Worm (Caenorhabditis elegans) whole organism, young adult: Measurements from ENCODE around the gene lin-33.

Experiments
- B0261.1 ChIP-seq: sonication (generic microtip); optimal IDR thresholded peaks from 2 replicates; lab custom pipeline; 2016; ENCODE audit warnings: mild to moderate bottlenecking, missing genetic modification characterization, moderate library complexity, missing compliant biosample characterization
- B0336.3 ChIP-seq: fragments of 200-800 bp; sonication (Bioruptor generic); IDR thresholded peaks from 2 replicates; pipeline ENCODE4 v1.3.6; 2022; ENCODE audit warnings: missing genetic modification characterization, missing compliant biosample characterization
- F10E7.11 ChIP-seq: sonication (generic microtip); optimal IDR thresholded peaks from 2 replicates; lab custom pipeline; 2017; ENCODE audit warnings: mild to moderate bottlenecking, missing genetic modification characterization, moderate library complexity, missing compliant biosample characterization
- F22D6.2 ChIP-seq: sonication (generic microtip); optimal IDR thresholded peaks from 2 replicates; lab custom pipeline; 2016; ENCODE audit warnings: mild to moderate bottlenecking, missing genetic modification characterization, missing compliant biosample characterization
- F23B12.7 ChIP-seq: sonication (generic microtip); optimal IDR thresholded peaks from 2 replicates; lab custom pipeline; 2017; ENCODE audit warnings: missing genetic modification characterization, mild to moderate bottlenecking, missing compliant biosample characterization, antibody characterized with exemption, moderate library complexity; ENCODE audit not compliant: insufficient read depth
- F33H1.4 ChIP-seq: fragments of 200-800 bp; sonication (Bioruptor generic); IDR thresholded peaks from 2 replicates; pipeline ENCODE4 v1.3.6; 2022; ENCODE audit warnings: missing genetic modification reagents, missing genetic modification characterization, missing compliant biosample characterization
- F39B2.1 ChIP-seq: fragments of 200-800 bp; sonication (Bioruptor generic); IDR thresholded peaks from 2 replicates; pipeline ENCODE4 v1.3.6; 2022; ENCODE audit warnings: missing genetic modification reagents, missing genetic modification characterization, missing compliant biosample characterization
- F57C9.4 ChIP-seq: sonication (generic microtip); optimal IDR thresholded peaks from 2 replicates; lab custom pipeline; 2017; ENCODE audit warnings: mild to moderate bottlenecking, missing genetic modification characterization, missing compliant biosample characterization
- K12H6.12 ChIP-seq: fragments of 200-800 bp; sonication (Bioruptor generic); optimal IDR thresholded peaks from 2 replicates; lab custom pipeline; 2018; ENCODE audit warnings: mild to moderate bottlenecking, missing genetic modification characterization, missing compliant biosample characterization
- Y53F4B.3 ChIP-seq: fragments of 200-800 bp; sonication (Bioruptor generic); IDR thresholded peaks from 2 replicates; pipeline ENCODE4 v1.3.6; 2022; ENCODE audit warnings: missing genetic modification reagents, missing genetic modification characterization, missing compliant biosample characterization
- Y67H2A.10 ChIP-seq: fragments of 200-800 bp; sonication (Bioruptor generic); conservative IDR thresholded peaks from 2 replicates; pipeline ENCODE4 v1.3.6; 2022; ENCODE audit warnings: missing genetic modification reagents, missing genetic modification characterization, missing compliant biosample characterization
- aptf-2 ChIP-seq: fragments of 200-800 bp; sonication (Bioruptor generic); conservative IDR thresholded peaks from 2 replicates; pipeline ENCODE4 v1.3.6; 2022; ENCODE audit warnings: missing genetic modification reagents, missing genetic modification characterization, missing compliant biosample characterization
- aptf-3 ChIP-seq: fragments of 200-800 bp; sonication (Bioruptor generic); IDR thresholded peaks from 2 replicates; pipeline ENCODE4 v1.3.6; 2022; ENCODE audit warnings: missing genetic modification characterization, missing compliant biosample characterization
- atf-7 ChIP-seq: sonication (generic microtip); optimal IDR thresholded peaks from 2 replicates; lab custom pipeline; 2017; ENCODE audit warnings: mild to moderate bottlenecking, missing genetic modification characterization, missing compliant biosample characterization
- attf-5 ChIP-seq: fragments of 200-800 bp; sonication (Bioruptor generic); optimal IDR thresholded peaks from 2 replicates; lab custom pipeline; 2018; ENCODE audit warnings: mild to moderate bottlenecking, missing genetic modification characterization, missing compliant biosample characterization
- bed-2 ChIP-seq: fragments of 200-800 bp; sonication (Bioruptor generic); IDR thresholded peaks from 2 replicates; pipeline ENCODE4 v1.3.6; 2022; ENCODE audit warnings: missing genetic modification reagents, missing genetic modification characterization, missing compliant biosample characterization
- ccch-3 ChIP-seq: fragments of 200-800 bp; sonication (Bioruptor generic); optimal IDR thresholded peaks from 2 replicates; lab custom pipeline; 2018; ENCODE audit warnings: mild to moderate bottlenecking, missing genetic modification characterization, missing compliant biosample characterization
- ceh-100 ChIP-seq: fragments of 200-800 bp; sonication (Bioruptor generic); IDR thresholded peaks from 2 replicates; pipeline ENCODE4 v1.3.6; 2022; ENCODE audit warnings: missing genetic modification reagents, missing genetic modification characterization, missing compliant biosample characterization
- ceh-58 ChIP-seq: fragments of 200-800 bp; sonication (Bioruptor generic); IDR thresholded peaks from 2 replicates; pipeline ENCODE4 v1.3.6; 2022; ENCODE audit warnings: missing genetic modification characterization, missing compliant biosample characterization
- ceh-79 ChIP-seq: sonication (generic microtip); optimal IDR thresholded peaks from 2 replicates; lab custom pipeline; 2017; ENCODE audit warnings: mild to moderate bottlenecking, missing genetic modification characterization, missing compliant biosample characterization
- ceh-91 ChIP-seq: fragments of 200-800 bp; sonication (Bioruptor generic); IDR thresholded peaks from 2 replicates; pipeline ENCODE4 v1.3.6; 2022; ENCODE audit warnings: missing genetic modification reagents, missing genetic modification characterization, missing compliant biosample characterization
- dox-1 ChIP-seq: fragments of 200-800 bp; sonication (Bioruptor generic); IDR thresholded peaks from 2 replicates; pipeline ENCODE4 v1.3.6; 2022; ENCODE audit warnings: missing genetic modification reagents, missing genetic modification characterization, missing compliant biosample characterization
- ekl-4 ChIP-seq: fragments of 200-800 bp; sonication (Bioruptor generic); IDR thresholded peaks from 2 replicates; pipeline ENCODE4 v1.3.6; 2022; ENCODE audit warnings: missing genetic modification reagents, missing genetic modification characterization, missing compliant biosample characterization
- hlh-26 ChIP-seq: fragments of 200-800 bp; sonication (Bioruptor generic); conservative IDR thresholded peaks from 2 replicates; pipeline ENCODE4 v1.3.6; 2022; ENCODE audit warnings: missing genetic modification reagents, missing genetic modification characterization, missing compliant biosample characterization
- hmg-20 ChIP-seq: fragments of 200-800 bp; sonication (Bioruptor generic); IDR thresholded peaks from 2 replicates; pipeline ENCODE4 v1.3.6; 2022; ENCODE audit warnings: missing genetic modification reagents, missing genetic modification characterization, missing compliant biosample characterization
- hrde-1 ChIP-seq: sonication (generic microtip); optimal IDR thresholded peaks from 2 replicates; lab custom pipeline; 2016; ENCODE audit warnings: missing genetic modification characterization, mild to moderate bottlenecking, missing compliant biosample characterization, moderate library complexity, missing genotype, missing genetic modification reagents, borderline replicate concordance
- let-526 ChIP-seq: fragments of 200-800 bp; sonication (Bioruptor generic); IDR thresholded peaks from 2 replicates; pipeline ENCODE4 v1.3.6; 2022; ENCODE audit warnings: missing genetic modification reagents, missing genetic modification characterization, missing compliant biosample characterization
- madf-10 ChIP-seq: sonication (generic microtip); optimal IDR thresholded peaks from 2 replicates; lab custom pipeline; 2016; ENCODE audit warnings: mild to moderate bottlenecking, missing genetic modification characterization, missing compliant biosample characterization
- madf-3 ChIP-seq: fragments of 200-800 bp; sonication (Bioruptor generic); IDR thresholded peaks from 2 replicates; pipeline ENCODE4 v1.3.6; 2022; ENCODE audit warnings: missing genetic modification reagents, missing genetic modification characterization, missing compliant biosample characterization
- madf-8 ChIP-seq: fragments of 200-800 bp; sonication (Bioruptor generic); conservative IDR thresholded peaks from 2 replicates; pipeline ENCODE4 v1.3.6; 2022; ENCODE audit warnings: missing genetic modification reagents, missing genetic modification characterization, missing compliant biosample characterization
- mel-28 ChIP-seq: sonication (generic microtip); optimal IDR thresholded peaks from 2 replicates; lab custom pipeline; 2016; ENCODE audit warnings: borderline replicate concordance, mild to moderate bottlenecking, missing genetic modification characterization, missing compliant biosample characterization
- mes-4 ChIP-seq: sonication (generic microtip); optimal IDR thresholded peaks from 2 replicates; lab custom pipeline; 2016; ENCODE audit warnings: missing genotype, missing genetic modification characterization, missing compliant biosample characterization
- nhr-120 ChIP-seq: fragments of 200-800 bp; sonication (Bioruptor generic); IDR thresholded peaks from 2 replicates; pipeline ENCODE4 v1.3.6; 2022; ENCODE audit warnings: missing genetic modification characterization, missing compliant biosample characterization
- nhr-80 ChIP-seq: sonication (generic microtip); optimal IDR thresholded peaks from 2 replicates; lab custom pipeline; 2016; ENCODE audit warnings: missing genetic modification characterization, missing compliant biosample characterization
- nhr-90 ChIP-seq: sonication (generic microtip); optimal IDR thresholded peaks from 2 replicates; lab custom pipeline; 2016; ENCODE audit warnings: missing genotype, mild to moderate bottlenecking, missing genetic modification characterization, missing compliant biosample characterization
- pha-4 ChIP-seq: fragments of 150-350 bp; sonication (generic microtip); optimal IDR thresholded peaks from 2 replicates; lab custom pipeline; 2014; ENCODE audit warnings: missing biosample characterization, missing genetic modification reagents, missing genetic modification characterization
- rpc-1 ChIP-seq, 2 experiments: fragments of 150-350 bp in 1 of 2; sonication (generic microtip) in 1 of 2; optimal IDR thresholded peaks; 2 replicates each; lab custom pipeline; 2014 to 2018; ENCODE audit warnings: missing biosample characterization in 1 of 2, missing genetic modification characterization in 1 of 2, missing genetic modification reagents in 1 of 2, missing genotype in 1 of 2
- sdz-38 ChIP-seq: sonication (generic microtip); optimal IDR thresholded peaks from 2 replicates; lab custom pipeline; 2016; ENCODE audit warnings: missing genotype, missing genetic modification characterization, missing compliant biosample characterization
- snpc-4 ChIP-seq, 5 experiments: fragments of 150-350 bp in 1 of 5; sonication (generic microtip) in 4 of 5; optimal IDR thresholded peaks; 2 replicates each; lab custom pipeline; 2014 to 2018; ENCODE audit warnings: missing genetic modification characterization in 5 of 5, missing biosample characterization in 3 of 5, antibody characterized with exemption in 2 of 5, mild to moderate bottlenecking in 2 of 5, missing compliant biosample characterization in 2 of 5, missing genotype in 2 of 5, moderate library complexity in 2 of 5, missing genetic modification reagents in 1 of 5
- sptf-2 ChIP-seq: fragments of 200-800 bp; sonication (Bioruptor generic); optimal IDR thresholded peaks from 2 replicates; lab custom pipeline; 2018; ENCODE audit warnings: mild to moderate bottlenecking, missing genetic modification characterization, missing compliant biosample characterization
- ztf-25 ChIP-seq: fragments of 200-800 bp; sonication (Bioruptor generic); IDR thresholded peaks from 2 replicates; pipeline ENCODE4 v1.3.6; 2022; ENCODE audit warnings: missing genetic modification reagents, missing genetic modification characterization, missing compliant biosample characterization

The lin-33 gene

DNA sequence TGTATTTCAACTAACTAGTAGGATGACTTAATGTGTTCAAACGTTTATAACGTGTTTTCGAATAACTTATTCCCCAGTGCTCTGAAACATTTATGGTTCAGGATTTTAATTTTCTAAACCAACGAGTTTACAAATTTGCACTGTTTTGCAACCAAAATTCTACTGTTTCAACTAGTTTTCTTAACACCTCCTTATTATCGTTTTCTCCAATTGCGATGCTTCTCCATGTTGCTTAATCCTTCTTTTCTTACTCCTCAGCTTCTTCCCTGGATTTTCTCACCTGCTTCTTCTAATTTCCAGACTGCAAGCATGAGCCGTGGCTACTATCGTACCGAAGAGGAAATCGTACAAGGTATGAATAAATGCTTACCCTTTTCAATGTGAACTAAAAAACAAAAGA is at the start of gene lin-33:
TSS of gene lin-33 (plus strand) at position 301 of the 400 bp plus-strand sequence.
- no peak for TF ChIP-seq sptf-2 (GFP tag; lab: Kevin White, UChicago)
- no peak for TF ChIP-seq madf-8 (GFP tag; lab: Robert Waterston, UW)
- TF ChIP-seq attf-5: no peak
- no peak for TF ChIP-seq hlh-26 (GFP tag; lab: Robert Waterston, UW)
- no peak for TF ChIP-seq B0261.1
- no peak for TF ChIP-seq Y67H2A.10
- TF ChIP-seq ccch-3: no peak
- TF ChIP-seq F39B2.1 (GFP tag; lab: Robert Waterston, UW): no peak
- no peak for TF ChIP-seq madf-10
- TF ChIP-seq snpc-4 (GFP tag; optimal IDR thresholded peaks at IDR 0.05; lab: Kevin White, UChicago): no peak
- no peak for TF ChIP-seq snpc-4 (tag; optimal IDR thresholded peaks at IDR 0.05; lab: Kevin White, UChicago)
- no peak for TF ChIP-seq hmg-20 (GFP tag; lab: Robert Waterston, UW)
- no peak for TF ChIP-seq ceh-91 (GFP tag; lab: Robert Waterston, UW)
- TF ChIP-seq F57C9.4 (tag; lab: Kevin White, UChicago): no peak
- no peak for TF ChIP-seq madf-3 (GFP tag; lab: Robert Waterston, UW)
- no peak for TF ChIP-seq B0336.3 (GFP tag; lab: Robert Waterston, UW)

DNA sequence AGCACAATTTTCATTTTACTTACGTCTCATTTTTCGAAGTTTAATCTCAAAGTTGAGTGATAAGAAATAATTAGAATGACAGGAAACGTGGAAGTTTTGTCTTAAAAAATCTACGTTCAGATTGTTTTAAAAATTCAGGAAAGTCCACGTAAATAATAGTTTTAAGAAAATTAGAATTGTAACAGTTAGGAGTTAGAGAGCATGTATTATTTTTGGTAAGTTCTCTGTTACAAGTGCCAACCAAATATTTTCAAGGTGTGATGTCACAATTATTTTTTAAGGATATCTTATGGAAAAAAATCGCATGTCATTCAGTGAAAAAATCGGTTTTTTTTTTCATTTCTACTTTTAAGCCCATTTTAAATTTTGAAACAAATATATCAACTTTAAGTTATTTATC is 45.9 kb upstream of the lin-33 start, which contains the start of gene H04M03.11:
TSS of gene H04M03.11 (minus strand) at position 101 of the 400 bp plus-strand sequence.
- TF ChIP-seq ccch-3 (no peak), ceh-100 (GFP tag; lab: Robert Waterston, UW) (no peak), F23B12.7 (tag; lab: Kevin White, UChicago) (no peak), bed-2 (GFP tag; lab: Robert Waterston, UW) (no peak), dox-1 (GFP tag; lab: Robert Waterston, UW) (no peak), ekl-4 (GFP tag; lab: Robert Waterston, UW) (no peak), sdz-38 (tag; lab: Kevin White, UChicago) (no peak), B0261.1 (no peak), ceh-79 (no peak), hrde-1 (tag; lab: Kevin White, UChicago) (no peak), aptf-2 (no peak)
- TF ChIP-seq, all 124 proteins: peak for 0

DNA sequence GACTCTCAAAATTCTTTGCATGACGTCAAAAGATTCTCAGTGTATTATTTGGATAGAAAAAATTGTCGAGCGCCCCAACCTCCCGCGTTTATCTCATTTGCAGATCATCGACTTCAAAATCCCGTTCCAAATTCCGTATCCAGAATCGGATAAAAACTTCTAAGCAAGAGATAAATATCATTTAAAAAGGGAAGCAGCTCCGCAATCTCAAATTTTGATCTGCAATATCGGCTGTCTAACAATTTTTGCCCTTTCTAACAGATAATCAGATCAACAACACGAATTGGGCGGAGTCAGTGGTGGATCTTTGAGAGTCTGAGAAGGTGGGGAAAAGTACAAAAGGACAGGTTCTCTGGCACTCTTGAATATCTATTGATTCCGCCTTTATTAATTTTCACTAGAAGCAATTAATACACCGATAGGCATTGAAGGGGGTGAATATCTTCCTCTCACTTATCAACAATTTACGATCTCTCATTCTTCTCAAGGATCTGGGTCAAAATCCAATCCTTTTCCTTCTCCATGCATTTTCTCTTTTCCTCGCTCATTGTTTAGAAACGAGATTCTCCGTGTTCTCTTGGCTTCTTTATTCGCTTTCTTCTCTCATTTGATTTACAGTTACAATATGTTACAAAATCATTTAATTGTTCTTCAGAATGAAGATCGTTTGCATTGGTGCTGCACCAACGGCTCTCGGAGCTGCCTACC is 45.1 kb upstream of the lin-33 start, which contains the start of gene glf-1:
TSS of gene glf-1 (plus strand) at position 656 of the 708 bp plus-strand sequence.
- no peak for TF ChIP-seq rpc-1 (optimal IDR thresholded peaks at IDR 0.05; lab: Kevin White, UChicago)
- TF ChIP-seq rpc-1 (tag; optimal IDR thresholded peaks at IDR 0.05; lab: Kevin White, UChicago): no peak
- no peak for TF ChIP-seq nhr-80 (tag; lab: Kevin White, UChicago)
- TF ChIP-seq B0261.1: no peak
- TF ChIP-seq F22D6.2 (tag; lab: Kevin White, UChicago): no peak
- no peak for TF ChIP-seq mel-28
- TF ChIP-seq mes-4: no peak
- TF ChIP-seq K12H6.12: no peak
- no peak for TF ChIP-seq nhr-90
- no peak for TF ChIP-seq dox-1 (GFP tag; lab: Robert Waterston, UW)
- TF ChIP-seq F33H1.4 (GFP tag; lab: Robert Waterston, UW): no peak
- TF ChIP-seq atf-7: no peak
- no peak for TF ChIP-seq nhr-120 (GFP tag; lab: Robert Waterston, UW)
- TF ChIP-seq ztf-25 (GFP tag; lab: Robert Waterston, UW): no peak
- TF ChIP-seq Y53F4B.3 (GFP tag; lab: Robert Waterston, UW): no peak
- no peak for TF ChIP-seq F10E7.11
- no peak for TF ChIP-seq aptf-3
- no peak for TF ChIP-seq hmg-20 (GFP tag; lab: Robert Waterston, UW)
- no peak for TF ChIP-seq ceh-58 (GFP tag; lab: Robert Waterston, UW)
- no peak for TF ChIP-seq let-526
- TF ChIP-seq pha-4 (tag; lab: Kevin White, UChicago): no peak
